Fruit fly (Drosophila melanogaster) whole organism, embryonic: ENCODE results near the gene Vps39.
A peak's percentile ranks its signal among the peaks of the same experiment; 100 is the strongest.

ENCODE experiments used
- Bdp1 ChIP-seq: fragments of 200-800 bp; sonication (Bioruptor generic); optimal IDR thresholded peaks from 3 replicates; lab custom pipeline; 2016; ENCODE audit warnings: missing biosample characterization, missing genetic modification characterization
- CG11093 ChIP-seq: fragments of 200-800 bp; sonication (Bioruptor generic); IDR thresholded peaks from 3 replicates; pipeline ENCODE4 v1.3.6; 2022; ENCODE audit warnings: missing biosample characterization, missing genetic modification characterization
- CG12219 ChIP-seq: fragments of 200-800 bp; sonication (Bioruptor generic); optimal IDR thresholded peaks from 3 replicates; lab custom pipeline; 2018; ENCODE audit warnings: missing biosample characterization, mild to moderate bottlenecking, missing genetic modification characterization
- CG12769 ChIP-seq: fragments of 200-800 bp; sonication (Bioruptor generic); optimal IDR thresholded peaks from 2 replicates; lab custom pipeline; 2019; ENCODE audit warnings: missing biosample characterization, mild to moderate bottlenecking, missing genetic modification characterization, moderate library complexity
- CG13123 ChIP-seq: fragments of 200-800 bp; sonication (Bioruptor generic); optimal IDR thresholded peaks from 2 replicates; lab custom pipeline; 2016; ENCODE audit warnings: missing biosample characterization, missing genetic modification characterization
- CG14014 ChIP-seq: fragments of 200-800 bp; sonication (Bioruptor generic); IDR thresholded peaks from 2 replicates; pipeline ENCODE4 v1.3.6; 2022; ENCODE audit warnings: missing biosample characterization, missing genetic modification characterization
- CG14441 ChIP-seq: fragments of 200-800 bp; sonication (Bioruptor generic); IDR thresholded peaks from 2 replicates; pipeline ENCODE4 v1.3.6; 2022; ENCODE audit warnings: missing biosample characterization, missing genetic modification characterization
- CG15269 ChIP-seq: fragments of 200-800 bp; sonication (Bioruptor generic); optimal IDR thresholded peaks from 2 replicates; lab custom pipeline; 2018; ENCODE audit warnings: missing biosample characterization, mild to moderate bottlenecking, missing genetic modification characterization, moderate library complexity
- CG17186 ChIP-seq: fragments of 200-800 bp; sonication (Bioruptor generic); optimal IDR thresholded peaks from 3 replicates; lab custom pipeline; 2017; ENCODE audit warnings: missing biosample characterization, missing genetic modification reagents, missing genetic modification characterization
- CG17912 ChIP-seq: fragments of 200-800 bp; sonication (Bioruptor generic); optimal IDR thresholded peaks from 2 replicates; lab custom pipeline; 2018; ENCODE audit warnings: missing biosample characterization, mild to moderate bottlenecking, missing genetic modification characterization
- CG2129 ChIP-seq: fragments of 200-800 bp; sonication (Bioruptor generic); IDR thresholded peaks from 2 replicates; pipeline ENCODE4 v1.3.6; 2022; ENCODE audit warnings: missing biosample characterization, missing genetic modification characterization; ENCODE audit not compliant: partially characterized antibody
- CG32532 ChIP-seq: fragments of 200-800 bp; sonication (Bioruptor generic); IDR thresholded peaks from 2 replicates; pipeline ENCODE4 v1.3.6; 2022; ENCODE audit warnings: missing biosample characterization, missing genetic modification characterization
- CG33213 ChIP-seq: fragments of 200-800 bp; sonication (Bioruptor generic); optimal IDR thresholded peaks from 3 replicates; lab custom pipeline; 2016; ENCODE audit warnings: missing biosample characterization, missing genetic modification characterization
- CG4617 ChIP-seq: fragments of 200-800 bp; sonication (Bioruptor generic); optimal IDR thresholded peaks from 3 replicates; lab custom pipeline; 2016; ENCODE audit warnings: missing biosample characterization, missing genetic modification characterization, borderline replicate concordance
- CG4707 ChIP-seq: fragments of 200-800 bp; sonication (Bioruptor generic); optimal IDR thresholded peaks from 2 replicates; lab custom pipeline; 2018; ENCODE audit warnings: missing biosample characterization, mild to moderate bottlenecking, missing genetic modification characterization, moderate library complexity
- CG6254 ChIP-seq: fragments of 200-800 bp; sonication (Bioruptor generic); optimal IDR thresholded peaks from 3 replicates; lab custom pipeline; 2017; ENCODE audit warnings: mild to moderate bottlenecking, missing biosample characterization, missing genetic modification reagents, missing genetic modification characterization
- CG6813 ChIP-seq: fragments of 200-800 bp; sonication (Bioruptor generic); optimal IDR thresholded peaks from 2 replicates; lab custom pipeline; 2017; ENCODE audit warnings: missing biosample characterization, missing genetic modification characterization, mild to moderate bottlenecking, moderate library complexity, missing genetic modification reagents
- CG7786 ChIP-seq: fragments of 200-800 bp; sonication (Bioruptor generic); optimal IDR thresholded peaks from 2 replicates; lab custom pipeline; 2016; ENCODE audit warnings: missing biosample characterization, missing genetic modification characterization
- CG8290 ChIP-seq, 3 experiments: fragments of 200-800 bp; sonication (Bioruptor generic); optimal IDR thresholded peaks; 2 replicates each; lab custom pipeline; 2016 to 2019; ENCODE audit warnings: missing biosample characterization in 3 of 3, missing genetic modification characterization in 3 of 3, mild to moderate bottlenecking in 2 of 3, moderate library complexity in 1 of 3
- Dip2 ChIP-seq: fragments of 200-800 bp; sonication (Bioruptor generic); IDR thresholded peaks from 2 replicates; pipeline ENCODE4 v1.3.6; 2022; ENCODE audit warnings: missing biosample characterization, missing genetic modification characterization
- Dp ChIP-seq: fragments of 200-800 bp; sonication (Bioruptor generic); optimal IDR thresholded peaks from 2 replicates; lab custom pipeline; 2018; ENCODE audit warnings: missing biosample characterization, mild to moderate bottlenecking, missing genetic modification characterization, moderate library complexity
- Ets97D ChIP-seq: fragments of 200-800 bp; sonication (Bioruptor generic); optimal IDR thresholded peaks from 3 replicates; lab custom pipeline; 2016; ENCODE audit warnings: missing biosample characterization, missing genetic modification characterization
- Fer2 ChIP-seq: fragments of 200-800 bp; sonication (Bioruptor generic); optimal IDR thresholded peaks from 2 replicates; lab custom pipeline; 2018; ENCODE audit warnings: missing biosample characterization, mild to moderate bottlenecking, missing genetic modification characterization, moderate library complexity
- HLHmδ ChIP-seq: fragments of 200-800 bp; sonication (Bioruptor generic); optimal IDR thresholded peaks from 2 replicates; lab custom pipeline; 2018; ENCODE audit warnings: missing biosample characterization, mild to moderate bottlenecking, missing genetic modification characterization, moderate library complexity
- Hmx ChIP-seq: fragments of 200-800 bp; sonication (Bioruptor generic); optimal IDR thresholded peaks from 2 replicates; lab custom pipeline; 2016; ENCODE audit warnings: missing biosample characterization, missing genetic modification characterization
- Hr78 ChIP-seq, 2 experiments: fragments of 200-800 bp in 1 of 2; fragments of >200 bp in 1 of 2; sonication (Bioruptor generic) in 1 of 2; optimal IDR thresholded peaks; 2 replicates each; lab custom pipeline; 2017 to 2019; ENCODE audit warnings: missing biosample characterization in 2 of 2, missing genetic modification characterization in 2 of 2, mild to moderate bottlenecking in 1 of 2, moderate library complexity in 1 of 2
- MTF-1 ChIP-seq: fragments of 200-800 bp; sonication (Bioruptor generic); optimal IDR thresholded peaks from 2 replicates; lab custom pipeline; 2018; ENCODE audit warnings: missing biosample characterization, mild to moderate bottlenecking, missing genetic modification characterization, borderline replicate concordance
- Myb ChIP-seq: fragments of 200-800 bp; sonication (Bioruptor generic); optimal IDR thresholded peaks from 2 replicates; lab custom pipeline; 2016; ENCODE audit warnings: missing biosample characterization, missing genetic modification characterization
- Nf-YC ChIP-seq: fragments of 200-800 bp; optimal IDR thresholded peaks from 3 replicates; lab custom pipeline; 2019; ENCODE audit warnings: missing biosample characterization, mild to moderate bottlenecking, missing genetic modification characterization, moderate library complexity
- Ptx1 ChIP-seq: fragments of 200-800 bp; sonication (Bioruptor generic); IDR thresholded peaks from 2 replicates; pipeline ENCODE4 v1.3.6; 2022; ENCODE audit warnings: missing biosample characterization, missing genetic modification characterization
- Ravus ChIP-seq: fragments of 200-800 bp; sonication (Bioruptor generic); IDR thresholded peaks from 2 replicates; pipeline ENCODE4 v1.3.6; 2022; ENCODE audit warnings: missing biosample characterization, missing genetic modification characterization
- Usf ChIP-seq: fragments of 200-800 bp; sonication (Bioruptor generic); optimal IDR thresholded peaks from 2 replicates; lab custom pipeline; 2017; ENCODE audit warnings: missing genotype, missing biosample characterization, missing genetic modification characterization
- btn ChIP-seq: fragments of 200-800 bp; sonication (Bioruptor generic); optimal IDR thresholded peaks from 2 replicates; lab custom pipeline; 2016; ENCODE audit warnings: missing biosample characterization, missing genetic modification characterization
- cg ChIP-seq: fragments of 200-800 bp; sonication (Bioruptor generic); optimal IDR thresholded peaks from 3 replicates; lab custom pipeline; 2019; ENCODE audit warnings: missing biosample characterization, mild to moderate bottlenecking, missing genetic modification characterization, moderate library complexity
- ci ChIP-seq: fragments of 200-800 bp; sonication (Bioruptor generic); IDR thresholded peaks from 3 replicates; pipeline ENCODE4 v1.3.6; 2022; ENCODE audit warnings: missing biosample characterization, missing genetic modification characterization
- dysf ChIP-seq: fragments of 200-800 bp; sonication (Bioruptor generic); IDR thresholded peaks from 3 replicates; pipeline ENCODE4 v1.3.6; 2022; ENCODE audit warnings: missing biosample characterization, missing genetic modification characterization
- fd102C ChIP-seq: fragments of 200-800 bp; sonication (Bioruptor generic); optimal IDR thresholded peaks from 2 replicates; lab custom pipeline; 2018; ENCODE audit warnings: missing biosample characterization, mild to moderate bottlenecking, missing genetic modification characterization, moderate library complexity
- fd96Cb ChIP-seq: fragments of 200-800 bp; sonication (Bioruptor generic); optimal IDR thresholded peaks from 2 replicates; lab custom pipeline; 2018; ENCODE audit warnings: missing biosample characterization, mild to moderate bottlenecking, missing genetic modification characterization, moderate library complexity
- fu2 ChIP-seq: fragments of 200-800 bp; sonication (Bioruptor generic); optimal IDR thresholded peaks from 2 replicates; lab custom pipeline; 2016; ENCODE audit warnings: missing biosample characterization, missing genetic modification characterization
- ind ChIP-seq: fragments of 200-800 bp; sonication (Bioruptor generic); optimal IDR thresholded peaks from 3 replicates; lab custom pipeline; 2016; ENCODE audit warnings: missing biosample characterization, missing genetic modification characterization
- kah ChIP-seq: fragments of 200-800 bp; sonication (Bioruptor generic); optimal IDR thresholded peaks from 2 replicates; lab custom pipeline; 2018; ENCODE audit warnings: missing biosample characterization, mild to moderate bottlenecking, missing genetic modification characterization
- nerfin-1 ChIP-seq: fragments of 200-800 bp; sonication (Bioruptor generic); optimal IDR thresholded peaks from 3 replicates; lab custom pipeline; 2019; ENCODE audit warnings: missing biosample characterization, mild to moderate bottlenecking, missing genetic modification characterization, moderate library complexity
- onecut ChIP-seq: fragments of 200-800 bp; sonication (Bioruptor generic); IDR thresholded peaks from 2 replicates; pipeline ENCODE4 v1.3.6; 2022; ENCODE audit warnings: missing biosample characterization, missing genetic modification characterization
- pfk ChIP-seq: fragments of 200-800 bp; sonication (Bioruptor generic); optimal IDR thresholded peaks from 2 replicates; lab custom pipeline; 2018; ENCODE audit warnings: missing biosample characterization, mild to moderate bottlenecking, missing genetic modification characterization, moderate library complexity
- pho ChIP-seq: fragments of 200-800 bp; sonication (Bioruptor generic); optimal IDR thresholded peaks from 2 replicates; lab custom pipeline; 2016; ENCODE audit warnings: missing biosample characterization, missing genetic modification characterization
- sug ChIP-seq: fragments of 200-800 bp; optimal IDR thresholded peaks from 2 replicates; lab custom pipeline; 2019; ENCODE audit warnings: missing biosample characterization, mild to moderate bottlenecking, missing genetic modification characterization, moderate library complexity
- ttk ChIP-seq: fragments of 200-800 bp; sonication (Bioruptor generic); IDR thresholded peaks from 2 replicates; pipeline ENCODE4 v2.1.2; 2022; ENCODE audit warnings: missing biosample characterization, missing genetic modification characterization
- twi ChIP-seq: fragments of 200-800 bp; optimal IDR thresholded peaks from 2 replicates; lab custom pipeline; 2019; ENCODE audit warnings: missing biosample characterization, mild to moderate bottlenecking, missing genetic modification characterization, moderate library complexity
- vvl ChIP-seq: fragments of 200-800 bp; sonication (Bioruptor generic); IDR thresholded peaks from 2 replicates; pipeline ENCODE4 v1.3.6; 2022; ENCODE audit warnings: missing biosample characterization, missing genetic modification characterization

Vps39 gene

dm6 chr3R:18297444-18298297 lies 23.4 kb upstream of the Vps39 start (continued):
- TF ChIP-seq CG17186 (GFP tag; lab: Kevin White, UChicago), result no peak
- TF ChIP-seq CG14014 (GFP tag; lab: Robert Waterston, UW), result no peak
- TF ChIP-seq CG11093, result no peak
- TF ChIP-seq pho, result peak; percentile 10
- no peak for TF ChIP-seq Nf-YC (tag; lab: Kevin White, UChicago)
- TF ChIP-seq CG4707 (GFP tag; lab: Kevin White, UChicago), result no peak
- no peak for TF ChIP-seq CG17912 (GFP tag; lab: Kevin White, UChicago)
- no peak for TF ChIP-seq CG13123
- TF ChIP-seq MTF-1 (GFP tag; lab: Kevin White, UChicago), result no peak
- no peak for TF ChIP-seq Usf (GFP tag; lab: Kevin White, UChicago)
- no peak for TF ChIP-seq CG12769 (tag; lab: Kevin White, UChicago)
- no peak for TF ChIP-seq CG33213 (GFP tag; lab: Kevin White, UChicago)
- no peak for TF ChIP-seq Dp (GFP tag; lab: Kevin White, UChicago)
- TF ChIP-seq ind (GFP tag; lab: Kevin White, UChicago), result no peak
- TF ChIP-seq CG12219 (GFP tag; lab: Kevin White, UChicago), result no peak
- no peak for TF ChIP-seq kah (GFP tag; lab: Kevin White, UChicago)
- no peak for TF ChIP-seq CG6813 (GFP tag; lab: Kevin White, UChicago)
- no peak for TF ChIP-seq Fer2 (tag; lab: Kevin White, UChicago)
- no peak for TF ChIP-seq CG32532
- TF ChIP-seq ci (GFP tag; lab: Robert Waterston, UW), result no peak
- no peak for TF ChIP-seq CG6254 (GFP tag; lab: Kevin White, UChicago)
- no peak for TF ChIP-seq HLHmδ (GFP tag; lab: Kevin White, UChicago)
- peak; percentile 75 for TF ChIP-seq twi (tag; lab: Kevin White, UChicago)
- no peak for TF ChIP-seq CG15269 (tag; lab: Kevin White, UChicago)
- no peak for TF ChIP-seq CG4617 (GFP tag; lab: Kevin White, UChicago)
- no peak for TF ChIP-seq Dip2
- no peak for TF ChIP-seq CG8290 (GFP tag; optimal IDR thresholded peaks at IDR 0.05; lab: Kevin White, UChicago)
- TF ChIP-seq CG8290 (tag; optimal IDR thresholded peaks at IDR 0.05; lab: Kevin White, UChicago), result no peak
- no peak for TF ChIP-seq CG7786
- TF ChIP-seq Myb, result no peak
- no peak for TF ChIP-seq CG2129
- no peak for TF ChIP-seq cg (GFP tag; lab: Kevin White, UChicago)
- TF ChIP-seq nerfin-1, result no peak
- TF ChIP-seq dysf (GFP tag; lab: Robert Waterston, UW), result no peak
- no peak for TF ChIP-seq ttk
- no peak for TF ChIP-seq Hmx (GFP tag; lab: Kevin White, UChicago)
- no peak for TF ChIP-seq Ets97D (GFP tag; lab: Kevin White, UChicago)
- peak; percentile 39; the same call in 1 of the 2 replicates for TF ChIP-seq vvl (GFP tag; lab: Robert Waterston, UW)
- no peak for TF ChIP-seq Hr78 (GFP tag; optimal IDR thresholded peaks at IDR 0.05; lab: Kevin White, UChicago)
- TF ChIP-seq btn (GFP tag; lab: Kevin White, UChicago), result no peak
- TF ChIP-seq pfk (GFP tag; lab: Kevin White, UChicago), result no peak
- TF ChIP-seq fd96Cb (tag; lab: Kevin White, UChicago), result no peak
- no peak for TF ChIP-seq CG14441
- no peak for TF ChIP-seq Bdp1 (GFP tag; lab: Kevin White, UChicago)
- no peak for TF ChIP-seq sug (tag; lab: Kevin White, UChicago)
- TF ChIP-seq onecut (GFP tag; lab: Robert Waterston, UW), result no peak
- TF ChIP-seq Ptx1 (GFP tag; lab: Robert Waterston, UW), result 0 out of 2 replicates have a peak, but pooled peaks have one; percentile 33
- TF ChIP-seq Ravus, result no peak
- TF ChIP-seq fd102C, result no peak
- no peak for TF ChIP-seq fu2
